Fruit fly (Drosophila melanogaster) whole organism, embryonic: ENCODE measurements around the gene CG32544.

ENCODE experiments used
- ATbp ChIP-seq: fragments of 200-800 bp; sonication (Bioruptor generic); optimal IDR thresholded peaks from 2 replicates; lab custom pipeline; 2017; ENCODE audit warnings: missing biosample characterization, mild to moderate bottlenecking, missing genetic modification characterization, missing genetic modification reagents
- Atf-2 ChIP-seq: fragments of 200-800 bp; sonication (Bioruptor generic); optimal IDR thresholded peaks from 2 replicates; lab custom pipeline; 2016; ENCODE audit warnings: missing biosample characterization, missing genetic modification characterization
- Awh ChIP-seq: fragments of 200-800 bp; sonication (Bioruptor generic); IDR thresholded peaks from 2 replicates; pipeline ENCODE4, ENCODE4 v1.3.6; 2022; ENCODE audit warnings: missing biosample characterization, missing genetic modification characterization
- B-H1 ChIP-seq: fragments of 200-800 bp; sonication (Bioruptor generic); IDR thresholded peaks from 3 replicates; pipeline ENCODE4 v1.3.6; 2022; ENCODE audit warnings: missing biosample characterization, missing genetic modification characterization
- C15 ChIP-seq: fragments of 200-800 bp; sonication (Bioruptor generic); IDR thresholded peaks from 3 replicates; pipeline ENCODE4 v1.3.6; 2022; ENCODE audit warnings: missing biosample characterization, missing genetic modification characterization
- CG10147 ChIP-seq: fragments of 200-800 bp; sonication (Bioruptor generic); optimal IDR thresholded peaks from 2 replicates; lab custom pipeline; 2019; ENCODE audit warnings: missing biosample characterization, mild to moderate bottlenecking, missing genetic modification characterization, moderate library complexity
- CG10366 ChIP-seq: fragments of 200-800 bp; sonication (Bioruptor generic); IDR thresholded peaks from 2 replicates; pipeline ENCODE4 v1.3.6; 2022; ENCODE audit warnings: missing biosample characterization, missing genetic modification characterization
- CG10565 ChIP-seq: fragments of 200-800 bp; sonication (Bioruptor generic); optimal IDR thresholded peaks from 3 replicates; lab custom pipeline; 2016; ENCODE audit warnings: missing biosample characterization, mild to moderate bottlenecking, missing genetic modification characterization
- CG10654 ChIP-seq: fragments of 200-800 bp; sonication (Bioruptor generic); optimal IDR thresholded peaks from 2 replicates; lab custom pipeline; 2016; ENCODE audit warnings: missing biosample characterization, missing genetic modification characterization
- CG11696 ChIP-seq: fragments of 200-800 bp; sonication (Bioruptor generic); IDR thresholded peaks from 2 replicates; pipeline ENCODE4 v1.3.6; 2022; ENCODE audit warnings: missing biosample characterization, missing genetic modification characterization
- CG12744 ChIP-seq: fragments of 200-800 bp; sonication (Bioruptor generic); optimal IDR thresholded peaks from 2 replicates; lab custom pipeline; 2016; ENCODE audit warnings: missing biosample characterization, missing genetic modification characterization
- CG15269 ChIP-seq: fragments of 200-800 bp; sonication (Bioruptor generic); optimal IDR thresholded peaks from 2 replicates; lab custom pipeline; 2018; ENCODE audit warnings: missing biosample characterization, mild to moderate bottlenecking, missing genetic modification characterization, moderate library complexity
- CG1603 ChIP-seq: fragments of 200-800 bp; sonication (Bioruptor generic); optimal IDR thresholded peaks from 2 replicates; lab custom pipeline; 2019; ENCODE audit warnings: missing biosample characterization, mild to moderate bottlenecking, missing genetic modification characterization, moderate library complexity
- CG18011 ChIP-seq: fragments of 200-800 bp; sonication (Bioruptor generic); optimal IDR thresholded peaks from 2 replicates; lab custom pipeline; 2017; ENCODE audit warnings: missing biosample characterization, missing genetic modification characterization, mild to moderate bottlenecking, moderate library complexity, missing genotype
- CG3726 ChIP-seq: fragments of 200-800 bp; sonication (Bioruptor generic); IDR thresholded peaks from 3 replicates; pipeline ENCODE4, ENCODE4 v1.3.6; 2022; ENCODE audit warnings: missing biosample characterization, missing genetic modification characterization
- CG43689 ChIP-seq: fragments of 200-800 bp; sonication (Bioruptor generic); IDR thresholded peaks from 2 replicates; pipeline ENCODE4 v1.3.6; 2022; ENCODE audit warnings: missing biosample characterization, missing genetic modification characterization
- CG6689 ChIP-seq: fragments of 200-800 bp; sonication (Bioruptor generic); IDR thresholded peaks from 2 replicates; pipeline ENCODE4 v1.3.6; 2022; ENCODE audit warnings: missing biosample characterization, missing genetic modification characterization
- CG7786 ChIP-seq: fragments of 200-800 bp; sonication (Bioruptor generic); optimal IDR thresholded peaks from 2 replicates; lab custom pipeline; 2016; ENCODE audit warnings: missing biosample characterization, missing genetic modification characterization
- CG7963 ChIP-seq: fragments of 200-800 bp; sonication (Bioruptor generic); IDR thresholded peaks from 3 replicates; pipeline ENCODE4 v1.3.6; 2022; ENCODE audit warnings: missing biosample characterization, missing genetic modification characterization; ENCODE audit not compliant: partially characterized antibody
- CG8290 ChIP-seq, 3 experiments: fragments of 200-800 bp; sonication (Bioruptor generic); optimal IDR thresholded peaks; 2 replicates each; lab custom pipeline; 2016 to 2019; ENCODE audit warnings: missing biosample characterization in 3 of 3, missing genetic modification characterization in 3 of 3, mild to moderate bottlenecking in 2 of 3, moderate library complexity in 1 of 3
- CG9797 ChIP-seq: fragments of 200-800 bp; sonication (Bioruptor generic); optimal IDR thresholded peaks from 3 replicates; lab custom pipeline; 2018; ENCODE audit warnings: missing biosample characterization, mild to moderate bottlenecking, missing genetic modification characterization
- Dp ChIP-seq: fragments of 200-800 bp; sonication (Bioruptor generic); optimal IDR thresholded peaks from 2 replicates; lab custom pipeline; 2018; ENCODE audit warnings: missing biosample characterization, mild to moderate bottlenecking, missing genetic modification characterization, moderate library complexity
- Ets97D ChIP-seq: fragments of 200-800 bp; sonication (Bioruptor generic); optimal IDR thresholded peaks from 3 replicates; lab custom pipeline; 2016; ENCODE audit warnings: missing biosample characterization, missing genetic modification characterization
- H15 ChIP-seq: fragments of 200-800 bp; sonication (Bioruptor generic); IDR thresholded peaks from 3 replicates; pipeline ENCODE4 v1.3.6; 2022; ENCODE audit warnings: missing biosample characterization, missing genetic modification characterization
- HmgD ChIP-seq: fragments of 200-800 bp; sonication (Bioruptor generic); optimal IDR thresholded peaks from 3 replicates; lab custom pipeline; 2016; ENCODE audit warnings: missing biosample characterization, missing genetic modification characterization
- Hr78 ChIP-seq, 2 experiments: fragments of 200-800 bp in 1 of 2; fragments of >200 bp in 1 of 2; sonication (Bioruptor generic) in 1 of 2; optimal IDR thresholded peaks; 2 replicates each; lab custom pipeline; 2017 to 2019; ENCODE audit warnings: missing biosample characterization in 2 of 2, missing genetic modification characterization in 2 of 2, mild to moderate bottlenecking in 1 of 2, moderate library complexity in 1 of 2
- Rfx ChIP-seq: fragments of 200-800 bp; sonication (Bioruptor generic); IDR thresholded peaks from 2 replicates; pipeline ENCODE4 v1.3.6; 2022; ENCODE audit warnings: missing biosample characterization, missing genetic modification characterization
- Trl ChIP-seq, 3 experiments: fragments of >200 bp in 2 of 3; fragments of 200-800 bp in 1 of 3; sonication (Bioruptor generic) in 1 of 3; optimal IDR thresholded peaks; 2 replicates in 1 of 3; 3 replicates in 2 of 3; lab custom pipeline; 2016 to 2017; ENCODE audit warnings: missing biosample characterization in 1 of 3, missing genetic modification characterization in 1 of 3
- Xrp1 ChIP-seq: fragments of 200-800 bp; sonication (Bioruptor generic); IDR thresholded peaks from 2 replicates; pipeline ENCODE4 v1.3.6; 2022; ENCODE audit warnings: missing biosample characterization, missing genetic modification characterization
- ab ChIP-seq: fragments of 200-800 bp; sonication (Bioruptor generic); optimal IDR thresholded peaks from 2 replicates; lab custom pipeline; 2016; ENCODE audit warnings: missing biosample characterization, missing genetic modification characterization
- ash1 ChIP-seq: fragments of 200-800 bp; sonication (Bioruptor generic); optimal IDR thresholded peaks from 2 replicates; lab custom pipeline; 2018; ENCODE audit warnings: missing biosample characterization, mild to moderate bottlenecking, missing genetic modification characterization
- az2 ChIP-seq: fragments of 200-800 bp; sonication (Bioruptor generic); optimal IDR thresholded peaks from 3 replicates; lab custom pipeline; 2016; ENCODE audit warnings: missing biosample characterization, missing genetic modification characterization
- btn ChIP-seq: fragments of 200-800 bp; sonication (Bioruptor generic); optimal IDR thresholded peaks from 2 replicates; lab custom pipeline; 2016; ENCODE audit warnings: missing biosample characterization, missing genetic modification characterization
- cas ChIP-seq: fragments of 200-800 bp; sonication (Bioruptor generic); IDR thresholded peaks from 2 replicates; pipeline ENCODE4 v1.3.6; 2022; ENCODE audit warnings: missing biosample characterization, missing genetic modification characterization
- cg ChIP-seq: fragments of 200-800 bp; sonication (Bioruptor generic); optimal IDR thresholded peaks from 3 replicates; lab custom pipeline; 2019; ENCODE audit warnings: missing biosample characterization, mild to moderate bottlenecking, missing genetic modification characterization, moderate library complexity
- ci ChIP-seq: fragments of 200-800 bp; sonication (Bioruptor generic); IDR thresholded peaks from 3 replicates; pipeline ENCODE4 v1.3.6; 2022; ENCODE audit warnings: missing biosample characterization, missing genetic modification characterization
- dmrt11E ChIP-seq: fragments of 200-800 bp; sonication (Bioruptor generic); optimal IDR thresholded peaks from 3 replicates; lab custom pipeline; 2018; ENCODE audit warnings: missing biosample characterization, mild to moderate bottlenecking, missing genetic modification characterization, moderate library complexity
- fd102C ChIP-seq: fragments of 200-800 bp; sonication (Bioruptor generic); optimal IDR thresholded peaks from 2 replicates; lab custom pipeline; 2018; ENCODE audit warnings: missing biosample characterization, mild to moderate bottlenecking, missing genetic modification characterization, moderate library complexity
- fd64A ChIP-seq: fragments of 200-800 bp; sonication (Bioruptor generic); optimal IDR thresholded peaks from 3 replicates; lab custom pipeline; 2018; ENCODE audit warnings: missing biosample characterization, mild to moderate bottlenecking, missing genetic modification characterization
- fru ChIP-seq: fragments of >200 bp; optimal IDR thresholded peaks from 2 replicates; lab custom pipeline; 2017
- gcm2 ChIP-seq: fragments of 200-800 bp; sonication (Bioruptor generic); optimal IDR thresholded peaks from 2 replicates; lab custom pipeline; 2016; ENCODE audit warnings: missing biosample characterization, missing genetic modification characterization
- ind ChIP-seq: fragments of 200-800 bp; sonication (Bioruptor generic); optimal IDR thresholded peaks from 3 replicates; lab custom pipeline; 2016; ENCODE audit warnings: missing biosample characterization, missing genetic modification characterization
- mam ChIP-seq: fragments of 200-800 bp; sonication (Bioruptor generic); optimal IDR thresholded peaks from 3 replicates; lab custom pipeline; 2016; ENCODE audit warnings: missing biosample characterization, missing genetic modification characterization
- peb ChIP-seq: fragments of 200-800 bp; sonication (Bioruptor generic); IDR thresholded peaks from 2 replicates; pipeline ENCODE4 v1.3.6; 2022; ENCODE audit warnings: missing biosample characterization, missing genetic modification characterization
- pfk ChIP-seq: fragments of 200-800 bp; sonication (Bioruptor generic); optimal IDR thresholded peaks from 2 replicates; lab custom pipeline; 2018; ENCODE audit warnings: missing biosample characterization, mild to moderate bottlenecking, missing genetic modification characterization, moderate library complexity
- pnt ChIP-seq: fragments of 200-800 bp; sonication (Bioruptor generic); optimal IDR thresholded peaks from 3 replicates; lab custom pipeline; 2016; ENCODE audit warnings: missing biosample characterization, missing genetic modification characterization
- pros ChIP-seq: fragments of 200-800 bp; sonication (Bioruptor generic); optimal IDR thresholded peaks from 3 replicates; lab custom pipeline; 2019; ENCODE audit warnings: missing biosample characterization, mild to moderate bottlenecking, missing genetic modification characterization, moderate library complexity
- slou ChIP-seq: fragments of 200-800 bp; sonication (Bioruptor generic); optimal IDR thresholded peaks from 3 replicates; lab custom pipeline; 2016; ENCODE audit warnings: missing biosample characterization, missing genetic modification characterization
- sob ChIP-seq: fragments of 200-800 bp; sonication (Bioruptor generic); IDR thresholded peaks from 2 replicates; pipeline ENCODE4 v1.3.6; 2022; ENCODE audit warnings: missing biosample characterization, missing genetic modification characterization
- ssp ChIP-seq: fragments of 200-800 bp; sonication (Bioruptor generic); IDR thresholded peaks from 2 replicates; pipeline ENCODE4 v1.3.6; 2022; ENCODE audit warnings: missing biosample characterization, missing genetic modification characterization
- stc ChIP-seq: fragments of 200-800 bp; sonication (Bioruptor generic); IDR thresholded peaks from 2 replicates; pipeline ENCODE4 v1.3.6; 2022; ENCODE audit warnings: missing biosample characterization, missing genetic modification characterization
- vnd ChIP-seq: fragments of 200-800 bp; sonication (Bioruptor generic); IDR thresholded peaks from 3 replicates; pipeline ENCODE4 v1.3.6; 2022; ENCODE audit warnings: missing biosample characterization, missing genetic modification characterization; ENCODE audit not compliant: partially characterized antibody

CG32544 gene

dm6 chrX:18857916-18858315, 2.2 kb upstream of the CG32544 start, which contains the start of gene Usp39 (continued):
- TF ChIP-seq Atf-2 (GFP tag; lab: Kevin White, UChicago) = no peak
- TF ChIP-seq CG11696 = no peak
- no peak for TF ChIP-seq fd102C (GFP tag; lab: Kevin White, UChicago)
- no peak for TF ChIP-seq CG18011
- TF ChIP-seq H15 (GFP tag; lab: Robert Waterston, UW) = no peak
- no peak for TF ChIP-seq pfk (GFP tag; lab: Kevin White, UChicago)
- TF ChIP-seq CG10654 (GFP tag; lab: Kevin White, UChicago) = no peak
- no peak for TF ChIP-seq HmgD (GFP tag; lab: Kevin White, UChicago)
- no peak for TF ChIP-seq pnt (GFP tag; lab: Kevin White, UChicago)
- TF ChIP-seq CG12744 (GFP tag; lab: Kevin White, UChicago) = no peak
- no peak for TF ChIP-seq Trl (optimal IDR thresholded peaks at IDR 0.05; lab: Kevin White, UChicago)
- no peak for TF ChIP-seq Trl (GFP tag; optimal IDR thresholded peaks at IDR 0.05; lab: Kevin White, UChicago)
- TF ChIP-seq CG43689 (GFP tag; lab: Robert Waterston, UW) = no peak
- no peak for TF ChIP-seq CG9797 (GFP tag; lab: Kevin White, UChicago)
- TF ChIP-seq CG3726 (GFP tag; lab: Robert Waterston, UW) = no peak
- no peak for TF ChIP-seq slou (GFP tag; lab: Kevin White, UChicago)
- TF ChIP-seq az2 (GFP tag; lab: Kevin White, UChicago) = peak; percentile 31
- TF ChIP-seq stc (GFP tag; lab: Robert Waterston, UW) = no peak
- TF ChIP-seq Dp (GFP tag; lab: Kevin White, UChicago) = peak; percentile 5
- TF ChIP-seq sob (GFP tag; lab: Robert Waterston, UW) = peak; percentile 28; the same call in 1 of the 2 replicates
- TF ChIP-seq dmrt11E (tag; lab: Kevin White, UChicago) = peak; percentile 26
- no peak for TF ChIP-seq Hr78 (GFP tag; optimal IDR thresholded peaks at IDR 0.05; lab: Kevin White, UChicago)
- TF ChIP-seq btn = no peak
- peak; percentile 22 for TF ChIP-seq mam (GFP tag; lab: Kevin White, UChicago)
- no peak for TF ChIP-seq cas
- no peak for TF ChIP-seq CG10565 (GFP tag; lab: Kevin White, UChicago)
- peak; percentile 69 for TF ChIP-seq CG7963 (GFP tag; lab: Robert Waterston, UW)
- no peak for TF ChIP-seq CG15269 (tag; lab: Kevin White, UChicago)
- no peak for TF ChIP-seq ash1
- TF ChIP-seq Rfx (GFP tag; lab: Robert Waterston, UW) = peak; percentile 57
- TF ChIP-seq Xrp1 (GFP tag; lab: Robert Waterston, UW) = no peak
- no peak for TF ChIP-seq fd64A (GFP tag; lab: Kevin White, UChicago)
- no peak for TF ChIP-seq CG8290 (GFP tag; optimal IDR thresholded peaks at IDR 0.05; lab: Kevin White, UChicago)
- TF ChIP-seq CG8290 (tag; optimal IDR thresholded peaks at IDR 0.05; lab: Kevin White, UChicago) = no peak
- no peak for TF ChIP-seq C15 (GFP tag; lab: Robert Waterston, UW)
- no peak for TF ChIP-seq peb (GFP tag; lab: Robert Waterston, UW)
- TF ChIP-seq Awh (GFP tag; lab: Robert Waterston, UW) = no peak
- no peak for TF ChIP-seq ATbp (GFP tag; lab: Kevin White, UChicago)
- TF ChIP-seq vnd (GFP tag; lab: Robert Waterston, UW) = peak; percentile 52; the same call in 2 of the 3 replicates
- TF ChIP-seq CG1603 = no peak
- no peak for TF ChIP-seq pros
- no peak for TF ChIP-seq CG6689
- no peak for TF ChIP-seq gcm2 (GFP tag; lab: Kevin White, UChicago)
- TF ChIP-seq ind (GFP tag; lab: Kevin White, UChicago) = no peak
- TF ChIP-seq ssp (GFP tag; lab: Robert Waterston, UW) = peak; percentile 93
- no peak for TF ChIP-seq Ets97D (GFP tag; lab: Kevin White, UChicago)
- TF ChIP-seq ci = no peak
- TF ChIP-seq CG10147 = no peak
- TF ChIP-seq CG7786 (GFP tag; lab: Kevin White, UChicago) = no peak
- no peak for TF ChIP-seq ab (GFP tag; lab: Kevin White, UChicago)
- TF ChIP-seq CG10366 = peak; percentile 18; the same call in 1 of the 2 replicates
- no peak for TF ChIP-seq cg
- TF ChIP-seq fru = no peak
- TF ChIP-seq B-H1 (GFP tag; lab: Robert Waterston, UW) = no peak
